Worm (Caenorhabditis elegans): ENCODE measurements around the gene mks-3.

mks-3 gene

DNA sequence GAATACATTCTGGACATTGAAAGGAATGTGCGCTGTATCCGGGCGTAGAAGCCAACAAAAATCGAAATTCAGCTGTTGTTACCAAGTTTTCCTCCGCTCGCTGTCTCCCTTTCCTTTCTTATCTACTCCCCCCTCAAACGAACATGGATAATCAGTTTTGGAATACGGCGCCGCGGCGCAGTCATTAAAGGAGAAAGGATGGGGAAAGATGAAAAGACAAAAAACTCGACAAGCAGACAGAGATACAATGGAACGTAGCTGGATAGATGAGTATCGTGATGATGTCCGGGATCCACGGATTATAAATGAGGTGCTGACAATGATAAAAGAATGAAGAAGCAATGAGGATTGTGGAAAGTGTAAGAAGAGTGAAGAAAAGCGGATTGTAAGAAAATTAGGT, 38.1 kb downstream of the mks-3 start:
- TF ChIP-seq him-1 (tag; optimal IDR thresholded peaks at IDR 0.05) (no peak), lin-40 (tag; optimal IDR thresholded peaks at IDR 0.05) (no peak), egrh-3 (GFP tag; IDR thresholded peaks at IDR 0.05) (no peak), T07F8.4 (tag; optimal IDR thresholded peaks at IDR 0.05) (no peak), hsf-1 (GFP tag; IDR thresholded peaks at IDR 0.05) (no peak), sptf-2 (GFP tag; optimal IDR thresholded peaks at IDR 0.05) (no peak), gei-17 (GFP tag; optimal IDR thresholded peaks at IDR 0.05) (no peak), hlh-26 (GFP tag; conservative IDR thresholded peaks at IDR 0.05) (no peak), mcd-1 (GFP tag; IDR thresholded peaks at IDR 0.05) (no peak)

DNA sequence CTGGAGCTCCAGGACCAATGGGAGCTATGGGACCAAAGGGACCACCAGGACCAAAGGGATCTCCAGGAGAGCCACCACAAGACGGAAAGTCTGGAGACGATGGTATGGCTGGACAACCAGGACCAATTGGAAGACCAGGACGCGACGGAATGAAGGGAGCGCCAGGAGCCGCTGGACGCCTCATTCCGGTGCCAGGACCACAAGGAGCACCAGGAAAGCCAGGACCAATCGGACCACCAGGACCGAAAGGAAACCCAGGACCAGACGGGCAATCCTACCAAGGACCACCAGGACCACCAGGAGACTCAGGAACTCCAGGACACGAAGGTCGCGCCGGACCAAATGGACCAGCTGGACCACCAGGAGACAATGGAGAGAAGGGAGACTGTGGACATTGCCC, 38.7 kb downstream of the mks-3 start:
- TF ChIP-seq zfh-2 (GFP tag; conservative IDR thresholded peaks at IDR 0.05) (peak; percentile 64; the same call in 1 of the 2 replicates), hmg-1.2 (GFP tag; IDR thresholded peaks at IDR 0.05) (no peak)

DNA sequence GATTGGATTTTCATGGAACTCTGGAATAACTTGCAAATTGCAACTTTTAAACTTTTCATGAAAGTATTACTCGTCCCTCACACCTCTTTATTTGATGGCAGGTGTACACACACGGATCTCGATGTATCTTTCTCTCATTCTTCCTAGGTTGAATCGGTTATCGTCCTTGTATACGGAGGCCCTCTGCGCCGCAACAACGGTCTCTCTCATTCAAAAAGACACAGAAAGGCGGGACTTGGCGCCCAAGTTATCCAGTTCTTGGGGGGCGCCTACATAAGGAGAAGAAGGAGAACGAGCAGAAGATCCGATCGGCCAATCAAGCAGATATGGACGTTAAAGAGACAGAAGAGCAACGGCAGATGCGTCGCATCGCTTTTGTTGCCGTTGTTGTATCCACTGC, 39.6 kb downstream of the mks-3 start, which contains the start of gene rol-8:
TSS of gene rol-8 (plus strand) at position 301 of the 400 bp plus-strand sequence.
- no peak for TF ChIP-seq Y56A3A.18 (GFP tag; IDR thresholded peaks at IDR 0.05)
- TF ChIP-seq mes-4 (tag; optimal IDR thresholded peaks at IDR 0.05) = no peak
- no peak for TF ChIP-seq ZK185.1 (tag; optimal IDR thresholded peaks at IDR 0.05; ENCODE audit: poor library complexity, severe bottlenecking)
- no peak for TF ChIP-seq lin-35 (GFP tag; optimal IDR thresholded peaks at IDR 0.05)
- TF ChIP-seq mcd-1 (GFP tag; IDR thresholded peaks at IDR 0.05) = no peak
- TF ChIP-seq C06A6.2 (GFP tag; conservative IDR thresholded peaks at IDR 0.05) = no peak
- TF ChIP-seq F49E8.2 (tag; optimal IDR thresholded peaks at IDR 0.05; ENCODE audit: insufficient read depth) = no peak
- no peak for TF ChIP-seq rpc-1 (optimal IDR thresholded peaks at IDR 0.05)
- no peak for TF ChIP-seq rpc-1 (tag; optimal IDR thresholded peaks at IDR 0.05)
- TF ChIP-seq ztf-6 (GFP tag; IDR thresholded peaks at IDR 0.05) = no peak
- no peak for TF ChIP-seq tbp1 (GFP tag; optimal IDR thresholded peaks at IDR 0.05)
- TF ChIP-seq ekl-4 (GFP tag; IDR thresholded peaks at IDR 0.05) = no peak

ce11 chrII:7542952-7543351, 40.5 kb downstream of the mks-3 start:
- TF ChIP-seq D2030.7 (GFP tag; IDR thresholded peaks at IDR 0.05) (no peak), tbx-9 (tag; optimal IDR thresholded peaks at IDR 0.05; ENCODE audit: borderline replicate concordance) (no peak), B0019.2 (GFP tag; conservative IDR thresholded peaks at IDR 0.05) (no peak)

DNA sequence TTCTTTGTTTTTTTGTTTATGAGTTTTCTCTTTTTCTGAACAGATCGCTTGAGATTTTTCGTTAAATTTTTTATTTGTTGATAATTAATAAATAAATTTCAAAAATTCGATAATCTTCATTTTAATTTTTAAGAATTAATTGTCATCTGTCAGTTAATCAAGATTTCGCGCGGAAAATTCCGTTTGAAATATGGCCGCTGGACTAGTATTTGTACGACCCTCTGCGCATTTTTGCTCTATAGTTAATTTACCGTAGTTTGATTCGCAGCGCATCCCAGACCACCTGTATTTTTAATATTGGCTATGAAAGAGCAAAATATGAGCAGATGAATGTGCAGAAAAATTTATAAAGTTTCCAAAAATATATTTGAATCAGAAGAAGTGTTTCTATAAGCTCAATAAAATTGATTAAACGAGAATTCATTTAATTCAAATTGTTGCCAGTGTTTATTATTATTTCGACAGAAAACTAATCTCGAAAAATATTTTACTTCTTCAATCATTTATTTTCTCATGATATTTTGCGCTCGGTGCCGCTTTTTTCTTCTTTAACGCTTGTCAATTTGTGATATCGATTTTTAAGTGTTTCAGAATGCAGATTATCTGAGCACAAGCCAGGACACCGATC, 45.7 kb downstream of the mks-3 start, which contains the start of gene nfi-1:
TSS of gene nfi-1 (plus strand) at position 578 of the 628 bp plus-strand sequence.
- no peak for TF ChIP-seq Y67H2A.10 (GFP tag; conservative IDR thresholded peaks at IDR 0.05)
- no peak for TF ChIP-seq xnd-1 (tag; optimal IDR thresholded peaks at IDR 0.05)
- TF ChIP-seq efl-1 (GFP tag; optimal IDR thresholded peaks at IDR 0.05) = peak; percentile 59
- TF ChIP-seq ztf-18 (tag; optimal IDR thresholded peaks at IDR 0.05) = no peak
- peak; percentile 42; the same call in 1 of the 2 replicates for TF ChIP-seq dox-1 (GFP tag; IDR thresholded peaks at IDR 0.05)
- TF ChIP-seq F57A8.1 (GFP tag; optimal IDR thresholded peaks at IDR 0.05) = no peak
- TF ChIP-seq sdz-38 (tag; optimal IDR thresholded peaks at IDR 0.05) = no peak
- TF ChIP-seq let-607 (tag; optimal IDR thresholded peaks at IDR 0.05) = no peak
- TF ChIP-seq F55B11.4 (tag; optimal IDR thresholded peaks at IDR 0.05; ENCODE audit: borderline replicate concordance, insufficient read depth) = no peak
- TF ChIP-seq ztf-6 (GFP tag; IDR thresholded peaks at IDR 0.05) = no peak
- no peak for TF ChIP-seq fkh-3 (tag; optimal IDR thresholded peaks at IDR 0.05)
- peak; percentile 35 for TF ChIP-seq nhr-80 (tag; optimal IDR thresholded peaks at IDR 0.05)
- TF ChIP-seq ceh-100 (GFP tag; IDR thresholded peaks at IDR 0.05) = no peak
- TF ChIP-seq mcd-1 (GFP tag; IDR thresholded peaks at IDR 0.05) = peak; percentile 49; the same call in 1 of the 2 replicates
- no peak for TF ChIP-seq F39B2.1 (GFP tag; IDR thresholded peaks at IDR 0.05)
- TF ChIP-seq F10E7.11 (tag; optimal IDR thresholded peaks at IDR 0.05) = no peak
- TF ChIP-seq B0261.1 (tag; optimal IDR thresholded peaks at IDR 0.05) = no peak
- peak; percentile 36 for TF ChIP-seq lin-54 (GFP tag; optimal IDR thresholded peaks at IDR 0.05)
- TF ChIP-seq die-1 (tag; optimal IDR thresholded peaks at IDR 0.05) = no peak
- no peak for TF ChIP-seq mel-28 (tag; optimal IDR thresholded peaks at IDR 0.05; ENCODE audit: borderline replicate concordance)
